Worm (Caenorhabditis elegans): ENCODE results near the gene str-14.

Gene str-14

ce11 chrV:16429503-16429902 is 25.5 kb downstream of the str-14 start, which contains the start of gene F26D2.10:
Gene F26D2.10, minus strand, starts transcription at chrV:16429603.
- TF ChIP-seq T07F8.4 (tag; optimal IDR thresholded peaks at IDR 0.05) (no peak), lin-54 (GFP tag; optimal IDR thresholded peaks at IDR 0.05) (no peak), hsf-1 (GFP tag; IDR thresholded peaks at IDR 0.05) (no peak), ztf-25 (GFP tag; IDR thresholded peaks at IDR 0.05) (no peak), lsl-1 (GFP tag; optimal IDR thresholded peaks at IDR 0.05) (no peak), F22D6.2 (tag; optimal IDR thresholded peaks at IDR 0.05) (no peak), ztf-3 (GFP tag; optimal IDR thresholded peaks at IDR 0.05) (no peak), F33H1.4 (GFP tag; IDR thresholded peaks at IDR 0.05) (no peak), Y56A3A.18 (GFP tag; IDR thresholded peaks at IDR 0.05) (no peak), T26A5.8 (tag; optimal IDR thresholded peaks at IDR 0.05) (no peak), C06A6.2 (GFP tag; conservative IDR thresholded peaks at IDR 0.05) (no peak), F49E8.2 (tag; optimal IDR thresholded peaks at IDR 0.05; ENCODE audit: insufficient read depth) (no peak), nfya-1 (tag; optimal IDR thresholded peaks at IDR 0.05; ENCODE audit: borderline replicate concordance, insufficient read depth) (no peak), lin-26 (GFP tag; IDR thresholded peaks at IDR 0.05) (no peak), nhr-179 (tag; optimal IDR thresholded peaks at IDR 0.05) (no peak), F37B4.10 (GFP tag; IDR thresholded peaks at IDR 0.05) (no peak), snpc-4 (GFP tag; optimal IDR thresholded peaks at IDR 0.05) (no peak), snpc-4 (tag; optimal IDR thresholded peaks at IDR 0.05) (no peak), B0336.3 (GFP tag; IDR thresholded peaks at IDR 0.05) (no peak)

DNA sequence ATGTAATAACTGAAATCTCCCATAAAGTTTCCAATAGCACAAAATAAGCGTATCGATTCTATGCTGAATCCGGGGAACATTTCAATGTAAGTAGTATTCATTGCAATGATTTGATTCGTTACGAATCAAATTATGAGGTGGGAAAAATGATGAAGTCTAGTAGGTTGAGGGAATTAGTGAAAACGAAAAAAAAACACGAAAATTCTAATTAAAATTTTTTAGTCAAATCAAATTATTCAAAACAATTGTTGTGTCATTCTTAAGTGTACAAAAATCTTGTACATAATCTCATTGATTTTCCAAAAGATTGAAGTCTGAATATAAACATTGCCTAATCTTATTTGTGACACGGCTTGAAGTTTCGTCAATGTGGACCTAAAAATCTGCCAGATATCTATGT is 30.5 kb downstream of the str-14 start, which contains the start of gene srw-29:
TSS of gene srw-29 (minus strand) at position 101 of the 400 bp plus-strand sequence.
- TF ChIP-seq lir-1 (GFP tag; conservative IDR thresholded peaks at IDR 0.05) = no peak
- TF ChIP-seq ccch-3 (GFP tag; optimal IDR thresholded peaks at IDR 0.05) = no peak
- no peak for TF ChIP-seq F37B4.10 (GFP tag; IDR thresholded peaks at IDR 0.05)
- no peak for TF ChIP-seq chd-7 (tag; optimal IDR thresholded peaks at IDR 0.05)
- TF ChIP-seq F10E7.11 (tag; optimal IDR thresholded peaks at IDR 0.05) = no peak
- TF ChIP-seq B0019.2 (GFP tag; conservative IDR thresholded peaks at IDR 0.05) = no peak
- TF ChIP-seq Y95B8A.8 (GFP tag; IDR thresholded peaks at IDR 0.05) = no peak
- TF ChIP-seq somi-1 (GFP tag; optimal IDR thresholded peaks at IDR 0.05) = no peak
- no peak for TF ChIP-seq unc-130 (GFP tag; optimal IDR thresholded peaks at IDR 0.05)
- TF ChIP-seq xnd-1 (tag; optimal IDR thresholded peaks at IDR 0.05) = no peak
- no peak for TF ChIP-seq atf-7 (tag; optimal IDR thresholded peaks at IDR 0.05)
- no peak for TF ChIP-seq egrh-3 (GFP tag; IDR thresholded peaks at IDR 0.05)
- TF ChIP-seq nhr-179 (tag; optimal IDR thresholded peaks at IDR 0.05) = no peak
- no peak for TF ChIP-seq unc-62 (GFP tag; optimal IDR thresholded peaks at IDR 0.05)
- no peak for TF ChIP-seq sdz-38 (tag; optimal IDR thresholded peaks at IDR 0.05)
- no peak for TF ChIP-seq mxl-1 (tag; optimal IDR thresholded peaks at IDR 0.05)
- TF ChIP-seq ztf-28 (GFP tag; IDR thresholded peaks at IDR 0.05) = no peak
- TF ChIP-seq ets-4 (GFP tag; optimal IDR thresholded peaks at IDR 0.05) = no peak
- no peak for TF ChIP-seq F49E8.2 (tag; optimal IDR thresholded peaks at IDR 0.05; ENCODE audit: insufficient read depth)

DNA sequence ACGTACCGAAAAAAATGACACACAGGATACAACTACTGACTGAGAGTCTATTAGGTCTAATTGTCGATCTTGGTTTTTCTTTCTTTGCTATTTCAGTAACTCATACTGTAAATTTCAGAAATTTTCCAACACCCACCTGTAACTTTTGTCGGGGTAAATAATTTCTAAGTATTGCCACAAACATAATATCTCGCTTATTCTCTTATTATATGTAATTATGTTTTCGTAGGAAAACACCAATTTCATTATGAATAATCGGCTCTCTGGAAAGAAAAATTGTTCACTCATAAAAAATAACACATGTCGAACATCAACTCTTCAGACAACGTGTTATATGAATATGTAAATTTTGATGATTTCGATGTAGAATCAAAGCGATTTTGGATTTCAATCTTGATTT is 34.3 kb downstream of the str-14 start, which contains the start of gene srw-48:
TSS of gene srw-48 (plus strand) at position 301 of the 400 bp plus-strand sequence.
- TF ChIP-seq T26A5.8 (tag; optimal IDR thresholded peaks at IDR 0.05) = no peak
- TF ChIP-seq B0035.1 (tag; optimal IDR thresholded peaks at IDR 0.05) = no peak
- no peak for TF ChIP-seq F55B11.4 (tag; optimal IDR thresholded peaks at IDR 0.05; ENCODE audit: borderline replicate concordance, insufficient read depth)
- TF ChIP-seq egl-44 (GFP tag; IDR thresholded peaks at IDR 0.05) = no peak
- TF ChIP-seq ceh-79 (tag; optimal IDR thresholded peaks at IDR 0.05) = no peak
- no peak for TF ChIP-seq efl-1 (GFP tag; optimal IDR thresholded peaks at IDR 0.05)
- no peak for TF ChIP-seq hsf-1 (GFP tag; IDR thresholded peaks at IDR 0.05)
- no peak for TF ChIP-seq attf-3 (GFP tag; conservative IDR thresholded peaks at IDR 0.05)
- TF ChIP-seq xnd-1 (tag; optimal IDR thresholded peaks at IDR 0.05) = no peak
- TF ChIP-seq lsy-27 (tag; optimal IDR thresholded peaks at IDR 0.05; ENCODE audit: borderline replicate concordance, insufficient read depth) = no peak
- TF ChIP-seq F57A8.1 (GFP tag; optimal IDR thresholded peaks at IDR 0.05) = no peak
